Worm (Caenorhabditis elegans) whole organism, young adult: Measurements from ENCODE around the gene C56G3.2.

Source experiments
- B0035.1 ChIP-seq: sonication (generic microtip); optimal IDR thresholded peaks from 2 replicates; lab custom pipeline; 2016; ENCODE audit warnings: missing genetic modification characterization, mild to moderate bottlenecking, missing compliant biosample characterization, missing genotype, missing genetic modification reagents
- B0261.1 ChIP-seq: sonication (generic microtip); optimal IDR thresholded peaks from 2 replicates; lab custom pipeline; 2016; ENCODE audit warnings: mild to moderate bottlenecking, missing genetic modification characterization, moderate library complexity, missing compliant biosample characterization
- C06A6.2 ChIP-seq: fragments of 200-800 bp; sonication (Bioruptor generic); conservative IDR thresholded peaks from 2 replicates; pipeline ENCODE4 v1.3.6; 2022; ENCODE audit warnings: missing genetic modification characterization, missing compliant biosample characterization
- D2030.7 ChIP-seq: fragments of 200-800 bp; sonication (Bioruptor generic); IDR thresholded peaks from 2 replicates; pipeline ENCODE4 v1.3.6; 2022; ENCODE audit warnings: missing genetic modification reagents, missing genetic modification characterization, missing compliant biosample characterization
- F37B4.10 ChIP-seq: fragments of 200-800 bp; sonication (Bioruptor generic); IDR thresholded peaks from 2 replicates; pipeline ENCODE4 v1.3.6; 2022; ENCODE audit warnings: missing genetic modification characterization, missing compliant biosample characterization
- F52B5.7 ChIP-seq: sonication (generic microtip); optimal IDR thresholded peaks from 2 replicates; lab custom pipeline; 2016; ENCODE audit warnings: mild to moderate bottlenecking, missing genetic modification characterization, missing compliant biosample characterization
- F57C9.4 ChIP-seq: sonication (generic microtip); optimal IDR thresholded peaks from 2 replicates; lab custom pipeline; 2017; ENCODE audit warnings: mild to moderate bottlenecking, missing genetic modification characterization, missing compliant biosample characterization
- Y53F4B.3 ChIP-seq: fragments of 200-800 bp; sonication (Bioruptor generic); IDR thresholded peaks from 2 replicates; pipeline ENCODE4 v1.3.6; 2022; ENCODE audit warnings: missing genetic modification reagents, missing genetic modification characterization, missing compliant biosample characterization
- Y56A3A.18 ChIP-seq: fragments of 200-800 bp; sonication (Bioruptor generic); IDR thresholded peaks from 2 replicates; pipeline ENCODE4 v1.3.6; 2022; ENCODE audit warnings: missing genetic modification reagents, missing genetic modification characterization, missing compliant biosample characterization
- ZK185.1 ChIP-seq: sonication (generic microtip); optimal IDR thresholded peaks from 2 replicates; lab custom pipeline; 2016; ENCODE audit warnings: mild to moderate bottlenecking, missing genetic modification characterization, missing compliant biosample characterization; ENCODE audit not compliant: poor library complexity, severe bottlenecking
- chd-7 ChIP-seq: sonication (generic microtip); optimal IDR thresholded peaks from 2 replicates; lab custom pipeline; 2016; ENCODE audit warnings: mild to moderate bottlenecking, missing genetic modification characterization, moderate library complexity, missing compliant biosample characterization
- die-1 ChIP-seq: sonication (generic microtip); optimal IDR thresholded peaks from 2 replicates; lab custom pipeline; 2016; ENCODE audit warnings: missing genotype, mild to moderate bottlenecking, missing genetic modification characterization, missing compliant biosample characterization
- dpl-1 ChIP-seq: fragments of 150-350 bp; optimal IDR thresholded peaks from 2 replicates; lab custom pipeline; 2014; ENCODE audit warnings: missing biosample characterization, missing genetic modification reagents, missing genetic modification characterization
- efl-1 ChIP-seq: fragments of 150-350 bp; optimal IDR thresholded peaks from 2 replicates; lab custom pipeline; 2014; ENCODE audit warnings: missing biosample characterization, missing genetic modification reagents, missing genetic modification characterization
- egl-44 ChIP-seq: fragments of 200-800 bp; sonication (Bioruptor generic); IDR thresholded peaks from 2 replicates; pipeline ENCODE4 v1.3.6; 2022; ENCODE audit warnings: missing genetic modification reagents, missing genetic modification characterization, missing compliant biosample characterization
- him-1 ChIP-seq: sonication (generic microtip); optimal IDR thresholded peaks from 2 replicates; lab custom pipeline; 2016; ENCODE audit warnings: missing genotype, missing genetic modification reagents, missing genetic modification characterization, missing compliant biosample characterization
- hrde-1 ChIP-seq: sonication (generic microtip); optimal IDR thresholded peaks from 2 replicates; lab custom pipeline; 2016; ENCODE audit warnings: missing genetic modification characterization, mild to moderate bottlenecking, missing compliant biosample characterization, moderate library complexity, missing genotype, missing genetic modification reagents, borderline replicate concordance
- lag-1 ChIP-seq: fragments of 200-800 bp; sonication (Bioruptor generic); IDR thresholded peaks from 2 replicates; pipeline ENCODE4 v1.3.6; 2022; ENCODE audit warnings: missing genetic modification reagents, missing genetic modification characterization, missing compliant biosample characterization
- let-526 ChIP-seq: fragments of 200-800 bp; sonication (Bioruptor generic); IDR thresholded peaks from 2 replicates; pipeline ENCODE4 v1.3.6; 2022; ENCODE audit warnings: missing genetic modification reagents, missing genetic modification characterization, missing compliant biosample characterization
- lin-35 ChIP-seq, 3 experiments: fragments of 150-350 bp in 2 of 3; sonication (generic microtip) in 1 of 3; optimal IDR thresholded peaks; 2 replicates each; lab custom pipeline; 2014 to 2018; ENCODE audit warnings: missing biosample characterization in 3 of 3, missing genetic modification characterization in 3 of 3, missing genetic modification reagents in 3 of 3
- lin-40 ChIP-seq: sonication (generic microtip); optimal IDR thresholded peaks from 2 replicates; lab custom pipeline; 2016; ENCODE audit warnings: missing genetic modification characterization, mild to moderate bottlenecking, missing compliant biosample characterization, missing genotype, missing genetic modification reagents
- lsl-1 ChIP-seq: fragments of 200-800 bp; sonication (Bioruptor generic); optimal IDR thresholded peaks from 2 replicates; lab custom pipeline; 2018; ENCODE audit warnings: mild to moderate bottlenecking, missing genetic modification characterization, moderate library complexity, missing compliant biosample characterization
- madf-3 ChIP-seq: fragments of 200-800 bp; sonication (Bioruptor generic); IDR thresholded peaks from 2 replicates; pipeline ENCODE4 v1.3.6; 2022; ENCODE audit warnings: missing genetic modification reagents, missing genetic modification characterization, missing compliant biosample characterization
- madf-6 ChIP-seq: fragments of 200-800 bp; sonication (Bioruptor generic); IDR thresholded peaks from 2 replicates; pipeline ENCODE4 v1.3.6; 2022; ENCODE audit warnings: missing genetic modification reagents, missing genetic modification characterization, missing compliant biosample characterization
- madf-8 ChIP-seq: fragments of 200-800 bp; sonication (Bioruptor generic); conservative IDR thresholded peaks from 2 replicates; pipeline ENCODE4 v1.3.6; 2022; ENCODE audit warnings: missing genetic modification reagents, missing genetic modification characterization, missing compliant biosample characterization
- mcd-1 ChIP-seq: fragments of 200-800 bp; sonication (Bioruptor generic); IDR thresholded peaks from 2 replicates; pipeline ENCODE4 v1.3.6; 2022; ENCODE audit warnings: missing genetic modification reagents, missing genetic modification characterization, missing compliant biosample characterization
- mel-28 ChIP-seq: sonication (generic microtip); optimal IDR thresholded peaks from 2 replicates; lab custom pipeline; 2016; ENCODE audit warnings: borderline replicate concordance, mild to moderate bottlenecking, missing genetic modification characterization, missing compliant biosample characterization
- mes-4 ChIP-seq: sonication (generic microtip); optimal IDR thresholded peaks from 2 replicates; lab custom pipeline; 2016; ENCODE audit warnings: missing genotype, missing genetic modification characterization, missing compliant biosample characterization
- nfyb-1 ChIP-seq: fragments of 200-800 bp; sonication (Bioruptor generic); IDR thresholded peaks from 2 replicates; pipeline ENCODE4 v1.3.6; 2022; ENCODE audit warnings: missing genetic modification reagents, missing genetic modification characterization, missing compliant biosample characterization
- nhr-80 ChIP-seq: sonication (generic microtip); optimal IDR thresholded peaks from 2 replicates; lab custom pipeline; 2016; ENCODE audit warnings: missing genetic modification characterization, missing compliant biosample characterization
- pbrm-1 ChIP-seq: fragments of 200-800 bp; sonication (Bioruptor generic); IDR thresholded peaks from 2 replicates; pipeline ENCODE4 v1.3.6; 2022; ENCODE audit warnings: missing genetic modification reagents, missing genetic modification characterization, missing compliant biosample characterization
- rcor-1 ChIP-seq: fragments of 200-800 bp; sonication (Bioruptor generic); IDR thresholded peaks from 2 replicates; pipeline ENCODE4 v1.3.6; 2022; ENCODE audit warnings: missing genetic modification reagents, missing genetic modification characterization, missing compliant biosample characterization
- sea-2 ChIP-seq: fragments of 200-800 bp; sonication (Bioruptor generic); IDR thresholded peaks from 2 replicates; pipeline ENCODE4 v1.3.6; 2022; ENCODE audit warnings: missing genetic modification characterization, missing compliant biosample characterization
- snpc-1.1 ChIP-seq: sonication (generic microtip); optimal IDR thresholded peaks from 2 replicates; lab custom pipeline; 2017; ENCODE audit warnings: missing genetic modification characterization, mild to moderate bottlenecking, missing compliant biosample characterization, antibody characterized with exemption, moderate library complexity, missing genotype, missing genetic modification reagents; ENCODE audit not compliant: insufficient read depth
- snpc-4 ChIP-seq, 5 experiments: fragments of 150-350 bp in 1 of 5; sonication (generic microtip) in 4 of 5; optimal IDR thresholded peaks; 2 replicates each; lab custom pipeline; 2014 to 2018; ENCODE audit warnings: missing genetic modification characterization in 5 of 5, missing biosample characterization in 3 of 5, antibody characterized with exemption in 2 of 5, mild to moderate bottlenecking in 2 of 5, missing compliant biosample characterization in 2 of 5, missing genotype in 2 of 5, moderate library complexity in 2 of 5, missing genetic modification reagents in 1 of 5
- tbp1 ChIP-seq: fragments of 200-800 bp; sonication (Bioruptor generic); optimal IDR thresholded peaks from 2 replicates; lab custom pipeline; 2018; ENCODE audit warnings: mild to moderate bottlenecking, missing genetic modification characterization, missing compliant biosample characterization
- tlf-1 ChIP-seq: fragments of 200-800 bp; sonication (Bioruptor generic); optimal IDR thresholded peaks from 2 replicates; lab custom pipeline; 2018; ENCODE audit warnings: mild to moderate bottlenecking, missing genetic modification characterization, missing compliant biosample characterization
- zim-3 ChIP-seq: sonication (generic microtip); optimal IDR thresholded peaks from 2 replicates; lab custom pipeline; 2017; ENCODE audit warnings: mild to moderate bottlenecking, missing genetic modification characterization, moderate library complexity, missing compliant biosample characterization
- ztf-18 ChIP-seq: sonication (generic microtip); optimal IDR thresholded peaks from 2 replicates; lab custom pipeline; 2016; ENCODE audit warnings: missing genotype, mild to moderate bottlenecking, missing genetic modification characterization, missing compliant biosample characterization
- ztf-28 ChIP-seq: fragments of 200-800 bp; sonication (Bioruptor generic); IDR thresholded peaks from 2 replicates; pipeline ENCODE4 v1.3.6; 2022; ENCODE audit warnings: missing genetic modification reagents, missing genetic modification characterization, missing compliant biosample characterization
- ztf-3 ChIP-seq: fragments of 200-800 bp; sonication (Bioruptor generic); optimal IDR thresholded peaks from 2 replicates; lab custom pipeline; 2018; ENCODE audit warnings: mild to moderate bottlenecking, missing genetic modification characterization, missing compliant biosample characterization
- ztf-6 ChIP-seq: fragments of 200-800 bp; sonication (Bioruptor generic); IDR thresholded peaks from 2 replicates; pipeline ENCODE4 v1.3.6; 2022; ENCODE audit warnings: missing genetic modification reagents, missing genetic modification characterization, missing compliant biosample characterization

C56G3.2 gene

DNA sequence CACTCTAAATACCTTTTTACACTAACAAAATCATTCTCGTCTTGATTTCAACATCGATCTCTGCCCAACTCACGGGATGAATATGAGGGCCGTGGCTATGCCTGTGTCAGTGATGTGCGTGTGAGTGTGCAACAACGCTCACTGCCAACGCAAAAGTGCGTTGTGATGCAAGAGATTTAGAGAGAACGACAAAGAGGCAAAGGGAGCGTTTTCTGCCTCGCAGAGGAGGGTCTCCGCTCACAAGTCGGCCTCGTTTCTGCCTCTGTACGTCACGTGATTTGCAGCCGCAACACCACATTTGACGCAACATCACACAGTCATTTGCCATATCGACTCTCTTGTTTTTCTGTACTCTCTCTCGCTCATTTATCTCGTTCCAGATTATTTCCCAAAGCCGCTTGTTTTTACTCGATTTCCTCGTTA lies 31.1 kb upstream of the C56G3.2 start, which contains the start of gene epg-7 (continued):
- TF ChIP-seq ztf-6 (GFP tag; lab: Robert Waterston, UW), result peak; percentile 80; the same call in 1 of the 2 replicates
- peak; percentile 78 for TF ChIP-seq pbrm-1 (GFP tag; lab: Robert Waterston, UW)
- TF ChIP-seq him-1 (tag; lab: Kevin White, UChicago), result no peak
- TF ChIP-seq F37B4.10 (GFP tag; lab: Robert Waterston, UW), result no peak
- TF ChIP-seq B0035.1 (tag; lab: Kevin White, UChicago), result no peak
- peak; percentile 96 for TF ChIP-seq lin-40 (tag; lab: Kevin White, UChicago)
- TF ChIP-seq ZK185.1 (tag; lab: Kevin White, UChicago), result peak; percentile 74
- TF ChIP-seq nhr-80 (tag; lab: Kevin White, UChicago), result peak; percentile 90
- TF ChIP-seq ztf-28 (GFP tag; lab: Robert Waterston, UW), result no peak
- TF ChIP-seq hrde-1 (tag; lab: Kevin White, UChicago), result no peak
- TF ChIP-seq lin-35 (GFP tag; optimal IDR thresholded peaks at IDR 0.05; lab: Kevin White, UChicago), result peak in 1 of 3 experiments; percentile 85
- TF ChIP-seq egl-44 (GFP tag; lab: Robert Waterston, UW), result peak; percentile 83; the same call in 1 of the 2 replicates
- TF ChIP-seq Y56A3A.18 (GFP tag; lab: Robert Waterston, UW), result 0 out of 2 replicates have a peak, but pooled peaks have one; percentile 51
- TF ChIP-seq zim-3 (tag; lab: Kevin White, UChicago), result no peak
- peak; percentile 93 for TF ChIP-seq nfyb-1
- peak; percentile 33 for TF ChIP-seq snpc-4 (GFP tag; optimal IDR thresholded peaks at IDR 0.05; lab: Kevin White, UChicago)
- TF ChIP-seq snpc-4 (tag; optimal IDR thresholded peaks at IDR 0.05; lab: Kevin White, UChicago), result peak; percentile 50 to 72 (median 62)
- TF ChIP-seq tlf-1 (GFP tag; lab: Kevin White, UChicago), result peak; percentile 62
- TF ChIP-seq mel-28 (tag; lab: Kevin White, UChicago), result no peak
- peak; percentile 45 for TF ChIP-seq ztf-3 (GFP tag; lab: Kevin White, UChicago)
- peak; percentile 35 for TF ChIP-seq die-1 (tag; lab: Kevin White, UChicago)
- peak; percentile 5 for TF ChIP-seq B0261.1 (tag; lab: Kevin White, UChicago)
- no peak for TF ChIP-seq F52B5.7 (tag; lab: Kevin White, UChicago)
- peak; percentile 81 for TF ChIP-seq mcd-1
- TF ChIP-seq snpc-1.1 (tag; lab: Kevin White, UChicago), result no peak
- no peak for TF ChIP-seq lsl-1
- no peak for TF ChIP-seq sea-2 (GFP tag; lab: Robert Waterston, UW)
- TF ChIP-seq let-526, result peak; percentile 88
- no peak for TF ChIP-seq F57C9.4 (tag; lab: Kevin White, UChicago)
- peak; percentile 66 for TF ChIP-seq tbp1

DNA sequence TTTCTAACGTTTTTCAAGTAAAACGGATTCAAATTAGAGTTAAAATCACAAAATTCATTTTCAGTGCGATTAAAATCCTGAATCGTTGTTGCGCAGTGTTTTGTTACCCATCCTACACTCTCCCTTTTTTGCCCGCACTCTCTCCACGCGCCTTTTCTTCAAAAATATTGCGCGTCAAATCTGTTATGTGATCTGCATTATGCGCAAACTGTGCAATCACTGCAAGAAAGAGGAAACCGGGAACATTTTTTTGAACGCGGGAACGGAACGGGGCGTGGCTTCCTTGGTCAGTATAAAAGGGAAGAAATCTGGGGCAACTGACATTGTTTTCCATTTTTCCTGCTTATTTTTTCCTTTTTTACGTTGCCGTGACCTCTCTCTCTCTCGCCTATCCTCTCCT lies 25.0 kb upstream of the C56G3.2 start:
- TF ChIP-seq egl-44 (GFP tag; lab: Robert Waterston, UW) (no peak), Y53F4B.3 (GFP tag; lab: Robert Waterston, UW) (no peak), nhr-80 (tag; lab: Kevin White, UChicago) (no peak), chd-7 (tag; lab: Kevin White, UChicago) (no peak), rcor-1 (GFP tag; lab: Robert Waterston, UW) (0 out of 2 replicates have a peak, but pooled peaks have one; percentile 23), D2030.7 (GFP tag; lab: Robert Waterston, UW) (no peak), efl-1 (GFP tag; lab: Kevin White, UChicago) (peak; percentile 70), lag-1 (no peak), mes-4 (tag; lab: Kevin White, UChicago) (no peak), ztf-18 (no peak), F52B5.7 (tag; lab: Kevin White, UChicago) (no peak), C06A6.2 (no peak), madf-6 (peak; percentile 63), mcd-1 (no peak), ztf-6 (GFP tag; lab: Robert Waterston, UW) (no peak), madf-8 (GFP tag; lab: Robert Waterston, UW) (peak; percentile 23; the same call in 1 of the 2 replicates), dpl-1 (GFP tag; lab: Kevin White, UChicago) (peak; percentile 3), madf-3 (no peak)
